Fruit fly (Drosophila melanogaster) whole organism, embryonic: ENCODE measurements around the gene Ns1.

Experiments used
- ATbp ChIP-seq: fragments of 200-800 bp; sonication (Bioruptor generic); optimal IDR thresholded peaks from 2 replicates; lab custom pipeline; 2017; ENCODE audit warnings: missing biosample characterization, mild to moderate bottlenecking, missing genetic modification characterization, missing genetic modification reagents
- Abd-B ChIP-seq: fragments of 200-800 bp; sonication (Bioruptor generic); optimal IDR thresholded peaks from 2 replicates; lab custom pipeline; 2018; ENCODE audit warnings: missing biosample characterization, mild to moderate bottlenecking, missing genetic modification characterization, moderate library complexity
- Aef1 ChIP-seq: fragments of 200-800 bp; sonication (Bioruptor generic); IDR thresholded peaks from 3 replicates; pipeline ENCODE4 v1.3.6; 2022; ENCODE audit warnings: missing biosample characterization, missing genetic modification characterization
- Asciz ChIP-seq: fragments of 200-800 bp; sonication (Bioruptor generic); optimal IDR thresholded peaks from 2 replicates; lab custom pipeline; 2017; ENCODE audit warnings: missing biosample characterization, mild to moderate bottlenecking, missing genetic modification characterization, missing genetic modification reagents
- Bgb ChIP-seq: fragments of 200-800 bp; sonication (Bioruptor generic); IDR thresholded peaks from 2 replicates; pipeline ENCODE4 v1.3.6; 2022; ENCODE audit warnings: missing biosample characterization, missing genetic modification characterization; ENCODE audit not compliant: partially characterized antibody
- CG1024 ChIP-seq: fragments of 200-800 bp; sonication (Bioruptor generic); IDR thresholded peaks from 2 replicates; pipeline ENCODE4 v1.3.6; 2022; ENCODE audit warnings: missing biosample characterization, missing genetic modification characterization
- CG10543 ChIP-seq: fragments of 200-800 bp; sonication (Bioruptor generic); optimal IDR thresholded peaks from 3 replicates; lab custom pipeline; 2017; ENCODE audit warnings: missing biosample characterization, mild to moderate bottlenecking, missing genetic modification characterization, moderate library complexity
- CG11247 ChIP-seq: fragments of 200-800 bp; sonication (Bioruptor generic); IDR thresholded peaks from 2 replicates; pipeline ENCODE4 v1.3.6; 2022; ENCODE audit warnings: missing biosample characterization, missing genetic modification characterization
- CG11695 ChIP-seq: fragments of 200-800 bp; sonication (Bioruptor generic); IDR thresholded peaks from 3 replicates; pipeline ENCODE4 v1.3.6; 2022; ENCODE audit warnings: missing biosample characterization, missing genetic modification characterization
- CG12219 ChIP-seq: fragments of 200-800 bp; sonication (Bioruptor generic); optimal IDR thresholded peaks from 3 replicates; lab custom pipeline; 2018; ENCODE audit warnings: missing biosample characterization, mild to moderate bottlenecking, missing genetic modification characterization
- CG1233 ChIP-seq: fragments of 200-800 bp; sonication (Bioruptor generic); optimal IDR thresholded peaks from 4 replicates; lab custom pipeline; 2018; ENCODE audit warnings: missing biosample characterization, mild to moderate bottlenecking, missing genetic modification characterization
- CG12659 ChIP-seq: fragments of 200-800 bp; sonication (Bioruptor generic); optimal IDR thresholded peaks from 3 replicates; lab custom pipeline; 2017; ENCODE audit warnings: mild to moderate bottlenecking, missing biosample characterization, missing genetic modification reagents, missing genetic modification characterization
- CG12769 ChIP-seq: fragments of 200-800 bp; sonication (Bioruptor generic); optimal IDR thresholded peaks from 2 replicates; lab custom pipeline; 2019; ENCODE audit warnings: missing biosample characterization, mild to moderate bottlenecking, missing genetic modification characterization, moderate library complexity
- CG13775 ChIP-seq: fragments of 200-800 bp; sonication (Bioruptor generic); optimal IDR thresholded peaks from 3 replicates; lab custom pipeline; 2017; ENCODE audit warnings: missing biosample characterization, mild to moderate bottlenecking, missing genetic modification characterization
- CG15269 ChIP-seq: fragments of 200-800 bp; sonication (Bioruptor generic); optimal IDR thresholded peaks from 2 replicates; lab custom pipeline; 2018; ENCODE audit warnings: missing biosample characterization, mild to moderate bottlenecking, missing genetic modification characterization, moderate library complexity
- CG1603 ChIP-seq: fragments of 200-800 bp; sonication (Bioruptor generic); optimal IDR thresholded peaks from 2 replicates; lab custom pipeline; 2019; ENCODE audit warnings: missing biosample characterization, mild to moderate bottlenecking, missing genetic modification characterization, moderate library complexity
- CG2129 ChIP-seq: fragments of 200-800 bp; sonication (Bioruptor generic); IDR thresholded peaks from 2 replicates; pipeline ENCODE4 v1.3.6; 2022; ENCODE audit warnings: missing biosample characterization, missing genetic modification characterization; ENCODE audit not compliant: partially characterized antibody
- CG34224 ChIP-seq: fragments of 200-800 bp; sonication (Bioruptor generic); IDR thresholded peaks from 3 replicates; pipeline ENCODE4 v1.3.6; 2022; ENCODE audit warnings: missing biosample characterization, missing genetic modification characterization; ENCODE audit not compliant: partially characterized antibody
- CG3847 ChIP-seq: fragments of 200-800 bp; sonication (Bioruptor generic); IDR thresholded peaks from 2 replicates; pipeline ENCODE4 v1.3.6; 2022; ENCODE audit warnings: missing biosample characterization, missing genetic modification characterization
- CG4282 ChIP-seq: fragments of 200-800 bp; sonication (Bioruptor generic); optimal IDR thresholded peaks from 2 replicates; lab custom pipeline; 2016; ENCODE audit warnings: missing biosample characterization, missing genetic modification characterization
- CG4404 ChIP-seq: fragments of 200-800 bp; sonication (Bioruptor generic); IDR thresholded peaks from 2 replicates; pipeline ENCODE4 v1.3.6; 2022; ENCODE audit warnings: missing biosample characterization, missing genetic modification characterization
- CG4707 ChIP-seq: fragments of 200-800 bp; sonication (Bioruptor generic); optimal IDR thresholded peaks from 2 replicates; lab custom pipeline; 2018; ENCODE audit warnings: missing biosample characterization, mild to moderate bottlenecking, missing genetic modification characterization, moderate library complexity
- CG6254 ChIP-seq: fragments of 200-800 bp; sonication (Bioruptor generic); optimal IDR thresholded peaks from 3 replicates; lab custom pipeline; 2017; ENCODE audit warnings: mild to moderate bottlenecking, missing biosample characterization, missing genetic modification reagents, missing genetic modification characterization
- CG7839 ChIP-seq: fragments of 200-800 bp; sonication (Bioruptor generic); optimal IDR thresholded peaks from 3 replicates; lab custom pipeline; 2018; ENCODE audit warnings: missing biosample characterization, mild to moderate bottlenecking, missing genetic modification characterization, moderate library complexity
- CG8478 ChIP-seq: fragments of >200 bp; optimal IDR thresholded peaks from 2 replicates; lab custom pipeline; 2018
- D ChIP-seq, 2 experiments: fragments of 200-800 bp in 1 of 2; fragments of >200 bp in 1 of 2; sonication (Bioruptor generic) in 1 of 2; optimal IDR thresholded peaks; 2 replicates in 1 of 2; 3 replicates in 1 of 2; lab custom pipeline; 2017; ENCODE audit warnings: mild to moderate bottlenecking in 1 of 2, missing biosample characterization in 1 of 2, missing genetic modification characterization in 1 of 2, missing genetic modification reagents in 1 of 2
- Dfd ChIP-seq, 2 experiments: fragments of >200 bp; optimal IDR thresholded peaks; 2 replicates each; lab custom pipeline; 2017; ENCODE audit warnings: missing biosample characterization in 2 of 2, missing genetic modification characterization in 2 of 2
- Hmx ChIP-seq: fragments of 200-800 bp; sonication (Bioruptor generic); optimal IDR thresholded peaks from 2 replicates; lab custom pipeline; 2016; ENCODE audit warnings: missing biosample characterization, missing genetic modification characterization
- Hr3 ChIP-seq: fragments of 200-800 bp; sonication (Bioruptor generic); optimal IDR thresholded peaks from 3 replicates; lab custom pipeline; 2016; ENCODE audit warnings: missing biosample characterization, missing genetic modification characterization
- Neu2 ChIP-seq: fragments of 200-800 bp; sonication (Bioruptor generic); optimal IDR thresholded peaks from 3 replicates; lab custom pipeline; 2016; ENCODE audit warnings: missing biosample characterization, missing genetic modification characterization, borderline replicate concordance
- Sox100B ChIP-seq: fragments of 200-800 bp; sonication (Bioruptor generic); optimal IDR thresholded peaks from 3 replicates; lab custom pipeline; 2018; ENCODE audit warnings: missing biosample characterization, mild to moderate bottlenecking, missing genetic modification characterization
- Sox102F ChIP-seq: fragments of 200-800 bp; sonication (Bioruptor generic); optimal IDR thresholded peaks from 2 replicates; lab custom pipeline; 2018; ENCODE audit warnings: missing biosample characterization, mild to moderate bottlenecking, missing genetic modification characterization, moderate library complexity
- abd-A ChIP-seq: fragments of 200-800 bp; sonication (Bioruptor generic); optimal IDR thresholded peaks from 3 replicates; lab custom pipeline; 2019; ENCODE audit warnings: missing biosample characterization, mild to moderate bottlenecking, missing genetic modification characterization, moderate library complexity
- ap ChIP-seq: fragments of 200-800 bp; sonication (Bioruptor generic); IDR thresholded peaks from 2 replicates; pipeline ENCODE4 v1.3.6; 2022; ENCODE audit warnings: missing biosample characterization, missing genetic modification characterization
- bowl ChIP-seq: fragments of 200-800 bp; sonication (Bioruptor generic); IDR thresholded peaks from 2 replicates; pipeline ENCODE4 v1.3.6; 2022; ENCODE audit warnings: missing biosample characterization, missing genetic modification characterization
- dan ChIP-seq: fragments of 200-800 bp; sonication (Bioruptor generic); IDR thresholded peaks from 2 replicates; pipeline ENCODE4 v1.3.6; 2022; ENCODE audit warnings: missing biosample characterization, missing genetic modification characterization
- dmrt11E ChIP-seq: fragments of 200-800 bp; sonication (Bioruptor generic); optimal IDR thresholded peaks from 3 replicates; lab custom pipeline; 2018; ENCODE audit warnings: missing biosample characterization, mild to moderate bottlenecking, missing genetic modification characterization, moderate library complexity
- dmrt99B ChIP-seq: fragments of 200-800 bp; sonication (Bioruptor generic); optimal IDR thresholded peaks from 2 replicates; lab custom pipeline; 2018; ENCODE audit warnings: missing biosample characterization, mild to moderate bottlenecking, missing genetic modification characterization, moderate library complexity
- fru ChIP-seq: fragments of >200 bp; optimal IDR thresholded peaks from 2 replicates; lab custom pipeline; 2017
- jing ChIP-seq: fragments of 200-800 bp; sonication (Bioruptor generic); optimal IDR thresholded peaks from 2 replicates; lab custom pipeline; 2018; ENCODE audit warnings: missing biosample characterization, mild to moderate bottlenecking, missing genetic modification characterization
- nerfin-1 ChIP-seq: fragments of 200-800 bp; sonication (Bioruptor generic); optimal IDR thresholded peaks from 3 replicates; lab custom pipeline; 2019; ENCODE audit warnings: missing biosample characterization, mild to moderate bottlenecking, missing genetic modification characterization, moderate library complexity
- p53 ChIP-seq: fragments of 200-800 bp; sonication (Bioruptor generic); optimal IDR thresholded peaks from 2 replicates; lab custom pipeline; 2016; ENCODE audit warnings: missing biosample characterization, missing genetic modification characterization
- pnt ChIP-seq: fragments of 200-800 bp; sonication (Bioruptor generic); optimal IDR thresholded peaks from 3 replicates; lab custom pipeline; 2016; ENCODE audit warnings: missing biosample characterization, missing genetic modification characterization
- psq ChIP-seq: fragments of 200-800 bp; sonication (Bioruptor generic); optimal IDR thresholded peaks from 2 replicates; lab custom pipeline; 2017; ENCODE audit warnings: missing biosample characterization, missing genetic modification characterization
- repo ChIP-seq: fragments of 200-800 bp; sonication (Bioruptor generic); optimal IDR thresholded peaks from 2 replicates; lab custom pipeline; 2016; ENCODE audit warnings: missing biosample characterization, missing genetic modification characterization
- sd ChIP-seq: fragments of 200-800 bp; sonication (Bioruptor generic); optimal IDR thresholded peaks from 3 replicates; lab custom pipeline; 2018; ENCODE audit warnings: missing biosample characterization, mild to moderate bottlenecking, missing genetic modification characterization, moderate library complexity
- shn ChIP-seq: fragments of 200-800 bp; sonication (Bioruptor generic); optimal IDR thresholded peaks from 3 replicates; lab custom pipeline; 2016; ENCODE audit warnings: missing biosample characterization, missing genetic modification characterization
- sug ChIP-seq: fragments of 200-800 bp; optimal IDR thresholded peaks from 2 replicates; lab custom pipeline; 2019; ENCODE audit warnings: missing biosample characterization, mild to moderate bottlenecking, missing genetic modification characterization, moderate library complexity
- vfl ChIP-seq: fragments of 200-800 bp; sonication (Bioruptor generic); optimal IDR thresholded peaks from 2 replicates; lab custom pipeline; 2016; ENCODE audit warnings: missing biosample characterization, missing genetic modification characterization

Gene Ns1

DNA sequence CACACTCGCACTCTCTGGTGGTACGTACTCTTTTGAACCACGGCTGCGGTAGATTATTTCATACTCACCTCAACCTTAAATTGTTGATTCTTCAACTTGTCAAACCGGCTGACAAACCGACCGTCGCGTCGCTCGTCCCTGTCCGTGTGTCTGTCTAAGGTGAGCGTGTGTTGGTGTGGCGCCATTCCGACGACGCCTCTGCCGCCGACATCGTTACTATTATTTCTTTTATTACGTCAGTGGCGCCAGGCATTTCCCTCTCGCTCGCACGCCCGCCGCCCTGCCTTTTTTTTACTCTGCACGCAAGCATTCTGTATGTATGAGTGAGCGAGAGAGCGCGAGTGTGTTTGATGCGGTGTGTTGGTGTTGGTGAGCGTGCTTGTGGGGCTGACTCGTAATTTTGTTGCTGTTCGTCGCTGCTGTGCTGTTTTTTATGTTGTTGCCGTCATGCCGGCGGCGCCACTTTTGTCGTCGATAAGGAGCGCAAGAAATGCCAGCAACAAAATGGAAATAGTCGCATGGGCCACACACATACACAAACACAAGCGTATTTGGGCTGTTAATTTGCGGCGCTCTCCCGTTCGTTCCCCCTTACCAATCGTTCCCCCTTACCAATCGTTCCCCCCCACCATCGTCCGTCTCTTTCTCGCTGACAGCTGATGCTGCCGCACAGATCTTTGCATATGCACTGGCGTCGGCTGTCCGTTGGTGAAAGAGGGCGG, 16.1 kb downstream of the Ns1 start (continued):
- TF ChIP-seq Sox102F (GFP tag; lab: Kevin White, UChicago) (no peak), CG1233 (GFP tag; lab: Kevin White, UChicago) (peak; percentile 16), CG13775 (GFP tag; lab: Kevin White, UChicago) (no peak), CG12659 (GFP tag; lab: Kevin White, UChicago) (no peak), sug (peak; percentile 87), CG4404 (GFP tag; lab: Robert Waterston, UW) (no peak), CG2129 (GFP tag; lab: Robert Waterston, UW) (no peak), CG4282 (GFP tag; lab: Kevin White, UChicago) (no peak), nerfin-1 (tag; lab: Kevin White, UChicago) (no peak), Hr3 (no peak), D (optimal IDR thresholded peaks at IDR 0.05; lab: Kevin White, UChicago) (peak; percentile 52), D (GFP tag; optimal IDR thresholded peaks at IDR 0.05; lab: Kevin White, UChicago) (no peak), CG8478 (lab: Kevin White, UChicago) (peak; percentile 93), Neu2 (GFP tag; lab: Kevin White, UChicago) (no peak), vfl (no peak), CG6254 (GFP tag; lab: Kevin White, UChicago) (no peak), CG12219 (GFP tag; lab: Kevin White, UChicago) (no peak), p53 (no peak), Abd-B (GFP tag; lab: Kevin White, UChicago) (peak; percentile 72), jing (GFP tag; lab: Kevin White, UChicago) (no peak), pnt (GFP tag; lab: Kevin White, UChicago) (no peak), Dfd (GFP tag; optimal IDR thresholded peaks at IDR 0.05; lab: Kevin White, UChicago) (no peak), fru (lab: Kevin White, UChicago) (no peak), CG15269 (tag; lab: Kevin White, UChicago) (peak; percentile 5), bowl (GFP tag; lab: Robert Waterston, UW) (peak; percentile 11; the same call in 1 of the 2 replicates), repo (no peak), Aef1 (peak; percentile 76), shn (GFP tag; lab: Kevin White, UChicago) (no peak), dan (no peak), CG7839 (tag; lab: Kevin White, UChicago) (no peak), CG12769 (tag; lab: Kevin White, UChicago) (peak; percentile 97), ap (no peak), CG1024 (GFP tag; lab: Robert Waterston, UW) (no peak), ATbp (GFP tag; lab: Kevin White, UChicago) (no peak), CG10543 (GFP tag; lab: Kevin White, UChicago) (peak; percentile 98), Asciz (no peak), CG3847 (GFP tag; lab: Robert Waterston, UW) (0 out of 2 replicates have a peak, but pooled peaks have one; percentile 34), dmrt11E (tag; lab: Kevin White, UChicago) (no peak), dmrt99B (tag; lab: Kevin White, UChicago) (peak; percentile 15), CG4707 (GFP tag; lab: Kevin White, UChicago) (no peak), psq (GFP tag; lab: Kevin White, UChicago) (no peak), Hmx (GFP tag; lab: Kevin White, UChicago) (no peak), CG11247 (GFP tag; lab: Robert Waterston, UW) (0 out of 2 replicates have a peak, but pooled peaks have one; percentile 29), CG1603 (tag; lab: Kevin White, UChicago) (no peak), CG11695 (GFP tag; lab: Robert Waterston, UW) (0 out of 3 replicates have a peak, but pooled peaks have one; percentile 18), Bgb (GFP tag; lab: Robert Waterston, UW) (peak; percentile 15; the same call in 1 of the 2 replicates), CG34224 (GFP tag; lab: Robert Waterston, UW) (peak; percentile 51; the same call in 1 of the 3 replicates), sd (tag; lab: Kevin White, UChicago) (peak; percentile 99), Sox100B (GFP tag; lab: Kevin White, UChicago) (no peak), abd-A (peak; percentile 100)
